Fruit fly (Drosophila melanogaster) whole organism, embryonic: ENCODE measurements around the gene CG34310.

Source experiments
- Blimp-1 ChIP-seq: fragments of 200-800 bp; sonication (Bioruptor generic); optimal IDR thresholded peaks from 3 replicates; lab custom pipeline; 2018; ENCODE audit warnings: missing biosample characterization, missing genetic modification characterization, mild to moderate bottlenecking, moderate library complexity, missing genetic modification reagents
- CG10267 ChIP-seq: fragments of 200-800 bp; sonication (Bioruptor generic); optimal IDR thresholded peaks from 2 replicates; lab custom pipeline; 2018; ENCODE audit warnings: missing biosample characterization, mild to moderate bottlenecking, missing genetic modification characterization, moderate library complexity
- CG10979 ChIP-seq: fragments of 200-800 bp; sonication (Bioruptor generic); optimal IDR thresholded peaks from 2 replicates; lab custom pipeline; 2018; ENCODE audit warnings: missing biosample characterization, mild to moderate bottlenecking, missing genetic modification characterization, moderate library complexity
- CG11504 ChIP-seq: fragments of 200-800 bp; sonication (Bioruptor generic); optimal IDR thresholded peaks from 3 replicates; lab custom pipeline; 2019; ENCODE audit warnings: missing biosample characterization, mild to moderate bottlenecking, missing genetic modification characterization, moderate library complexity
- CG12391 ChIP-seq: fragments of 200-800 bp; sonication (Bioruptor generic); optimal IDR thresholded peaks from 3 replicates; lab custom pipeline; 2018; ENCODE audit warnings: missing biosample characterization, mild to moderate bottlenecking, missing genetic modification characterization, moderate library complexity
- CG15073 ChIP-seq: fragments of 200-800 bp; sonication (Bioruptor generic); optimal IDR thresholded peaks from 2 replicates; lab custom pipeline; 2016; ENCODE audit warnings: missing biosample characterization, missing genetic modification characterization
- CG1603 ChIP-seq: fragments of 200-800 bp; sonication (Bioruptor generic); optimal IDR thresholded peaks from 2 replicates; lab custom pipeline; 2019; ENCODE audit warnings: missing biosample characterization, mild to moderate bottlenecking, missing genetic modification characterization, moderate library complexity
- CG18262 ChIP-seq: fragments of 200-800 bp; optimal IDR thresholded peaks from 3 replicates; lab custom pipeline; 2019; ENCODE audit warnings: missing biosample characterization, mild to moderate bottlenecking, missing genetic modification characterization, moderate library complexity
- CG18599 ChIP-seq: fragments of 200-800 bp; sonication (Bioruptor generic); optimal IDR thresholded peaks from 3 replicates; lab custom pipeline; 2017; ENCODE audit warnings: missing biosample characterization, missing genetic modification characterization, mild to moderate bottlenecking, moderate library complexity, missing genetic modification reagents
- CG2199 ChIP-seq: fragments of 200-800 bp; sonication (Bioruptor generic); IDR thresholded peaks from 3 replicates; pipeline ENCODE4 v1.3.6; 2022; ENCODE audit warnings: missing biosample characterization, missing genetic modification characterization
- CG2712 ChIP-seq: fragments of 200-800 bp; optimal IDR thresholded peaks from 3 replicates; lab custom pipeline; 2019; ENCODE audit warnings: missing biosample characterization, mild to moderate bottlenecking, missing genetic modification characterization, moderate library complexity
- CG31441 ChIP-seq: fragments of 200-800 bp; sonication (Bioruptor generic); IDR thresholded peaks from 2 replicates; pipeline ENCODE4 v1.3.6; 2022; ENCODE audit warnings: missing biosample characterization, missing genetic modification characterization
- CG4854 ChIP-seq: fragments of 200-800 bp; sonication (Bioruptor generic); optimal IDR thresholded peaks from 2 replicates; lab custom pipeline; 2016; ENCODE audit warnings: missing biosample characterization, missing genetic modification characterization, inconsistent platforms
- CG6654 ChIP-seq: fragments of 200-800 bp; sonication (Bioruptor generic); optimal IDR thresholded peaks from 2 replicates; lab custom pipeline; 2017; ENCODE audit warnings: missing biosample characterization, mild to moderate bottlenecking, missing genetic modification characterization
- CG8359 ChIP-seq: fragments of 200-800 bp; sonication (Bioruptor generic); optimal IDR thresholded peaks from 2 replicates; lab custom pipeline; 2017; ENCODE audit warnings: missing biosample characterization, mild to moderate bottlenecking, missing genetic modification characterization, borderline replicate concordance
- CG8388 ChIP-seq: fragments of 200-800 bp; sonication (Bioruptor generic); optimal IDR thresholded peaks from 2 replicates; lab custom pipeline; 2019; ENCODE audit warnings: missing biosample characterization, mild to moderate bottlenecking, missing genetic modification characterization, moderate library complexity
- CG8478 ChIP-seq: fragments of >200 bp; optimal IDR thresholded peaks from 2 replicates; lab custom pipeline; 2018
- D19B ChIP-seq: fragments of 200-800 bp; sonication (Bioruptor generic); optimal IDR thresholded peaks from 2 replicates; lab custom pipeline; 2017; ENCODE audit warnings: missing biosample characterization, mild to moderate bottlenecking, missing genetic modification characterization
- HLHmδ ChIP-seq: fragments of 200-800 bp; sonication (Bioruptor generic); optimal IDR thresholded peaks from 2 replicates; lab custom pipeline; 2018; ENCODE audit warnings: missing biosample characterization, mild to moderate bottlenecking, missing genetic modification characterization, moderate library complexity
- Hr51 ChIP-seq, 2 experiments: fragments of 200-800 bp; sonication (Bioruptor generic); optimal IDR thresholded peaks; 2 replicates in 1 of 2; 3 replicates in 1 of 2; lab custom pipeline; 2016 to 2018; ENCODE audit warnings: missing biosample characterization in 2 of 2, missing genetic modification characterization in 2 of 2, mild to moderate bottlenecking in 1 of 2, moderate library complexity in 1 of 2
- Lim3 ChIP-seq: fragments of 200-800 bp; sonication (Bioruptor generic); IDR thresholded peaks from 2 replicates; pipeline ENCODE4 v1.3.6; 2022; ENCODE audit warnings: missing biosample characterization, missing genetic modification characterization
- MTF-1 ChIP-seq: fragments of 200-800 bp; sonication (Bioruptor generic); optimal IDR thresholded peaks from 2 replicates; lab custom pipeline; 2018; ENCODE audit warnings: missing biosample characterization, mild to moderate bottlenecking, missing genetic modification characterization, borderline replicate concordance
- Med ChIP-seq: fragments of 200-800 bp; sonication (Bioruptor generic); peaks from one replicate; lab custom pipeline; 2016; ENCODE audit warnings: missing biosample characterization, missing genetic modification characterization, mild to moderate bottlenecking, inconsistent platforms, moderate library complexity
- Rx ChIP-seq: fragments of 200-800 bp; sonication (Bioruptor generic); IDR thresholded peaks from 2 replicates; pipeline ENCODE4 v1.3.6; 2022; ENCODE audit warnings: missing biosample characterization, missing genetic modification characterization
- Sox102F ChIP-seq: fragments of 200-800 bp; sonication (Bioruptor generic); optimal IDR thresholded peaks from 2 replicates; lab custom pipeline; 2018; ENCODE audit warnings: missing biosample characterization, mild to moderate bottlenecking, missing genetic modification characterization, moderate library complexity
- al ChIP-seq: fragments of 200-800 bp; sonication (Bioruptor generic); IDR thresholded peaks from 2 replicates; pipeline ENCODE4 v1.3.6; 2022; ENCODE audit warnings: missing biosample characterization, missing genetic modification characterization
- cato ChIP-seq: fragments of 200-800 bp; sonication (Bioruptor generic); optimal IDR thresholded peaks from 2 replicates; lab custom pipeline; 2016; ENCODE audit warnings: missing biosample characterization, missing genetic modification characterization, borderline replicate concordance
- dmrt99B ChIP-seq: fragments of 200-800 bp; sonication (Bioruptor generic); optimal IDR thresholded peaks from 2 replicates; lab custom pipeline; 2018; ENCODE audit warnings: missing biosample characterization, mild to moderate bottlenecking, missing genetic modification characterization, moderate library complexity
- eyg ChIP-seq: fragments of 200-800 bp; sonication (Bioruptor generic); optimal IDR thresholded peaks from 3 replicates; lab custom pipeline; 2016; ENCODE audit warnings: missing biosample characterization, missing genetic modification characterization
- fd102C ChIP-seq: fragments of 200-800 bp; sonication (Bioruptor generic); optimal IDR thresholded peaks from 2 replicates; lab custom pipeline; 2018; ENCODE audit warnings: missing biosample characterization, mild to moderate bottlenecking, missing genetic modification characterization, moderate library complexity
- fd96Cb ChIP-seq: fragments of 200-800 bp; sonication (Bioruptor generic); optimal IDR thresholded peaks from 2 replicates; lab custom pipeline; 2018; ENCODE audit warnings: missing biosample characterization, mild to moderate bottlenecking, missing genetic modification characterization, moderate library complexity
- ind ChIP-seq: fragments of 200-800 bp; sonication (Bioruptor generic); optimal IDR thresholded peaks from 3 replicates; lab custom pipeline; 2016; ENCODE audit warnings: missing biosample characterization, missing genetic modification characterization
- mld ChIP-seq: fragments of 200-800 bp; sonication (Bioruptor generic); IDR thresholded peaks from 3 replicates; pipeline ENCODE4 v1.3.6; 2022; ENCODE audit warnings: missing biosample characterization, missing genetic modification characterization; ENCODE audit not compliant: partially characterized antibody
- oc ChIP-seq: fragments of 200-800 bp; sonication (Bioruptor generic); optimal IDR thresholded peaks from 2 replicates; lab custom pipeline; 2018; ENCODE audit warnings: missing biosample characterization, mild to moderate bottlenecking, missing genetic modification characterization, moderate library complexity
- otp ChIP-seq: fragments of 200-800 bp; sonication (Bioruptor generic); IDR thresholded peaks from 3 replicates; pipeline ENCODE4, ENCODE4 v1.3.6; 2022; ENCODE audit warnings: missing biosample characterization, missing genetic modification characterization
- p53 ChIP-seq: fragments of 200-800 bp; sonication (Bioruptor generic); optimal IDR thresholded peaks from 2 replicates; lab custom pipeline; 2016; ENCODE audit warnings: missing biosample characterization, missing genetic modification characterization
- phol ChIP-seq: fragments of 200-800 bp; sonication (Bioruptor generic); optimal IDR thresholded peaks from 3 replicates; lab custom pipeline; 2018; ENCODE audit warnings: missing biosample characterization, mild to moderate bottlenecking, missing genetic modification characterization, moderate library complexity
- pros ChIP-seq: fragments of 200-800 bp; sonication (Bioruptor generic); optimal IDR thresholded peaks from 3 replicates; lab custom pipeline; 2019; ENCODE audit warnings: missing biosample characterization, mild to moderate bottlenecking, missing genetic modification characterization, moderate library complexity
- row ChIP-seq: fragments of 200-800 bp; sonication (Bioruptor generic); IDR thresholded peaks from 3 replicates; pipeline ENCODE4 v1.3.6; 2022; ENCODE audit warnings: missing biosample characterization, missing genetic modification characterization
- scrt ChIP-seq: fragments of 200-800 bp; sonication (Bioruptor generic); optimal IDR thresholded peaks from 2 replicates; lab custom pipeline; 2018; ENCODE audit warnings: missing biosample characterization, mild to moderate bottlenecking, missing genetic modification characterization, moderate library complexity
- sd ChIP-seq: fragments of 200-800 bp; sonication (Bioruptor generic); optimal IDR thresholded peaks from 3 replicates; lab custom pipeline; 2018; ENCODE audit warnings: missing biosample characterization, mild to moderate bottlenecking, missing genetic modification characterization, moderate library complexity
- sens ChIP-seq: fragments of 200-800 bp; sonication (Bioruptor generic); peaks from one replicate; lab custom pipeline; 2016; ENCODE audit warnings: missing biosample characterization, missing genetic modification characterization
- ttk ChIP-seq: fragments of 200-800 bp; sonication (Bioruptor generic); IDR thresholded peaks from 2 replicates; pipeline ENCODE4 v2.1.2; 2022; ENCODE audit warnings: missing biosample characterization, missing genetic modification characterization
- zf30C ChIP-seq: fragments of 200-800 bp; sonication (Bioruptor generic); optimal IDR thresholded peaks from 3 replicates; lab custom pipeline; 2018; ENCODE audit warnings: missing biosample characterization, mild to moderate bottlenecking, missing genetic modification characterization
- zfh1 ChIP-seq: fragments of 200-800 bp; sonication (Bioruptor generic); IDR thresholded peaks from 3 replicates; pipeline ENCODE4 v1.3.6; 2022; ENCODE audit warnings: missing biosample characterization, missing genetic modification characterization

Gene CG34310

DNA sequence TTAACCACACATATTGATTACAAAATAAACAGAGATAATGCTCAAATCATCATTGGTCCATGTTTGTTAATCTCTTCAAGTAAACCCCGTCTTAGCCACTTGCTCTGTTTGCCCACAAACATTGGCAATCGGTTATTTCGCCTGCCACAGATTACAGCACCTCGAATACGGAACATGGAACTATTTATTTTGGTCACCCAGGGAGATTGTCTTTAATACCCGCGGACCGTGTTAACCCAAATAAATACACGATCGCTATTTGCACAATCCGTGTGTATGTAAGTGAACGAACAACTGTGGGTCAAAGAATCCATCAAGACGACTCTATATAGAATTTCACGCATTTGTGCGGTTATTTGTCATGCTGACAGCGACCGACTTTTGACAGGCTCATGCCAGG lies 37.3 kb downstream of the CG34310 start (continued):
- TF ChIP-seq p53 (GFP tag; lab: Kevin White, UChicago) (no peak), otp (peak; percentile 51; the same call in 1 of the 3 replicates), CG8359 (GFP tag; lab: Kevin White, UChicago) (peak; percentile 34)

DNA sequence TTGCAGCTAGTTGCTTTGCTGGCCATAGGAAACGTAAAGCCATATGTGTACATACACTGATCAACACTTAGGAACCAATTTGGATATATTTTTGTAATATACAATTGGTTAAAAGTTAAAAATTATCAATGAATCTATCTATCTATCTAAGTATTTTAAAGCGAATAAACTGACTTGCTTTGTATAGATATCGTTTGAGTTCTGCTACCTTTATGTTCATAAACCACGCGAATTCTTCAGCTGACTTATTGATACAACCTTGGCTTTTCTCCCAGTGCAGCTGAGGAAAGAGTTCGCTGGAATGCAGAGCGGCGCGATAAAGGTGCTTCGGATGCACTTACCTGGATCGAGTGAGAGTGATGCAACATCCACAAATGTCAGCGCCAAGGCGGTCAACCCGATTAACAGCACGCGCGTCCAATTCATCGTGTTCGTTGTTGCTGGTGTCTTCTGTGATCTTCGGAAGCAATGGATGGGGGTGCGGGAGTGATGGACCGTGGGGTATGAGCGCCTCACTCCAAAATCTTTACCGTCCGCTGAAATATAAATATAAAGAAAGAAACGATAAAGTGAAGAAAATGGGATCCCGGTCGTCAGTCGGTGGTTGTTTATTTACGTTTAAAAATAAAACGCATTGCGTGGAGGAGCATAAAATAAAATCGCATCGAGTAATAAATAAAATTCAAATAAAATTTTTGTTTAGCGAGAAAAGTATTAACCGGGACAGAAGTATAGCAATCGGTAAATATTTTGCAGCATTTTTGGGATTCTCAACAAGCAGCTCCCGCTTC lies 38.1 kb downstream of the CG34310 start:
- TF ChIP-seq CG10267 (peak; percentile 6), otp (no peak), cato (GFP tag; lab: Kevin White, UChicago) (no peak), pros (GFP tag; lab: Kevin White, UChicago) (peak; percentile 15), mld (no peak), CG6654 (no peak), CG4854 (GFP tag; lab: Kevin White, UChicago) (no peak), CG12391 (tag; lab: Kevin White, UChicago) (peak; percentile 15), CG2712 (tag; lab: Kevin White, UChicago) (peak; percentile 44), Med (GFP tag; lab: Kevin White, UChicago) (peak; percentile 26), CG18599 (GFP tag; lab: Kevin White, UChicago) (no peak), oc (tag; lab: Kevin White, UChicago) (peak; percentile 1), dmrt99B (peak; percentile 42), CG11504 (peak; percentile 25), ind (GFP tag; lab: Kevin White, UChicago) (no peak), CG8388 (GFP tag; lab: Kevin White, UChicago) (peak; percentile 5), zfh1 (GFP tag; lab: Robert Waterston, UW) (0 out of 3 replicates have a peak, but pooled peaks have one; percentile 14), Lim3 (no peak), sd (tag; lab: Kevin White, UChicago) (peak; percentile 54), Blimp-1 (peak; percentile 48), Hr51 (GFP tag; optimal IDR thresholded peaks at IDR 0.05; lab: Kevin White, UChicago) (peak in 1 of 2 experiments; percentile 4), CG8359 (GFP tag; lab: Kevin White, UChicago) (peak; percentile 27), zf30C (peak; percentile 0), CG31441 (GFP tag; lab: Robert Waterston, UW) (0 out of 2 replicates have a peak, but pooled peaks have one; percentile 14), CG8478 (no peak), fd96Cb (tag; lab: Kevin White, UChicago) (peak; percentile 2), CG2199 (0 out of 3 replicates have a peak, but pooled peaks have one; percentile 28), CG18262 (tag; lab: Kevin White, UChicago) (peak; percentile 13), scrt (GFP tag; lab: Kevin White, UChicago) (no peak), CG1603 (peak; percentile 50), CG10979 (tag; lab: Kevin White, UChicago) (peak; percentile 30), HLHmδ (GFP tag; lab: Kevin White, UChicago) (peak; percentile 48), fd102C (no peak), ttk (GFP tag; lab: Robert Waterston, UW) (no peak), al (GFP tag; lab: Robert Waterston, UW) (no peak), MTF-1 (GFP tag; lab: Kevin White, UChicago) (no peak), eyg (GFP tag; lab: Kevin White, UChicago) (no peak), phol (tag; lab: Kevin White, UChicago) (peak; percentile 33), Rx (0 out of 2 replicates have a peak, but pooled peaks have one; percentile 14), Sox102F (GFP tag; lab: Kevin White, UChicago) (peak; percentile 32), sens (GFP tag; lab: Kevin White, UChicago) (peak; percentile 59), CG15073 (GFP tag; lab: Kevin White, UChicago) (no peak), D19B (GFP tag; lab: Kevin White, UChicago) (no peak), row (0 out of 3 replicates have a peak, but pooled peaks have one; percentile 28)
